Worm (Caenorhabditis elegans): ENCODE results near the gene cytb-5.1.
"Not testable (repeated sequence)": the region's sequence is repeated elsewhere in the genome, so short reads cannot be mapped to it uniquely, and the experiment has no call there.

Gene cytb-5.1

DNA sequence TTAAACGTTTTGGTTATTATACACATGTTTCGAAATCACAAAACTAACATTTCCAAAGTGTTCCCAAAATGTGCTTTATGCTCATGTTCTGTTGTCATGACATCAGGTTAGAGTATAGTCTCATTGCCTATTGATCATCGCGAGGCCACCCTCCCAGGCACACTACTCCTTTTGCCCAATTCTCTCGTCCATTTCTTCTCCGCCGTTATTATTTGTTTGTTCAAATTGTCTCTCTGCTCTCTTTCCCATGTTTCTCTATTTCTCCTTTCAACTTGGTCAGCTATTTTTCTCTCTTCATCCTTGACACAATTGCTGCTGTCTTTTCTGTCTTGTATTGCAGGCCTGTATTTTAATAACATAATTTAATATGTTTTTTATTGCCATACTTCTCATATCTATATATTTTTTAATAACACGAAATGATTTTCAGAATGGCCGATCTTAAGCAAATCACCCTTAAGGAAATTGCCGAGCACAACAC, at the start of gene cytb-5.1:
Gene cytb-5.1, plus strand, starts transcription at position 431 of the 481 bp plus-strand sequence.
- TF ChIP-seq W03F9.2 (tag; optimal IDR thresholded peaks at IDR 0.05) (no peak), him-1 (tag; optimal IDR thresholded peaks at IDR 0.05) (no peak), dao-5 (tag; optimal IDR thresholded peaks at IDR 0.05) (no peak)

DNA sequence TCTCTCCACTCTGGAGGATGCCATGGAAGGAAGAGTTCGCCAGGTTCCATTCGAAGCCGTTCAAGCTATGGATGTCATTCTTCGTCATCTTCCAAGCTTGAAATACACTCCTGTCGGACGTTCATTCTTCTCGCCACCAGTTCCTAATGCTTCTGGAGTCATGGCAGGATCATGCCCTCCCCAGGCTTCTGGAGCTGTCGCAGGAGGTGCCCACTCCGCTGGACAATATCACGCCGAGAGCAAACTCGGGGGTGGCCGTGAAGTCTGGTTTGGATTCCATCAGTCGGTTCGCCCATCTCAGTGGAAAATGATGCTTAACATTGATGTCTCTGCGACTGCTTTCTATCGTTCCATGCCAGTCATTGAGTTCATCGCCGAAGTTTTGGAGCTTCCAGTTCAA, 49.4 kb upstream of the cytb-5.1 start:
- TF ChIP-seq him-1 (tag; optimal IDR thresholded peaks at IDR 0.05) (no peak), dao-5 (tag; optimal IDR thresholded peaks at IDR 0.05) (no peak), W03F9.2 (tag; optimal IDR thresholded peaks at IDR 0.05) (no peak)

DNA sequence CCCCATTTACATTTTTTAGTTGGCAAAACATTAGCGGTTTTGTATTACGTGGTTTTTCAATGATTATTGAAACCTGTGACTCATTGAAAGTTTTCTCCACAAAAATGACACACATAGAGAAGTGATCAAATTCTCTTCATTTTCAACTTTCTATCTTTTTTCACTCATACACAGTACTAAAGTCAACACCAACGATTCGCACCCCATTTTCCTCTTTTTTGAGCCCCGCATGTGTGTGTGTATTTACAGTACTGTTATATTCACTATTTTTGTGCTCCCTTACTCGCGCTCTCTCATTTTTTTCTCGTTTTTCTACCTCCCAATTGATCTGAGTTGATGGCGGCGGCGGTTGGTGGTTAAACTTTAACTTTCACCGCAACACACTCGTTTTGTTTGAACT, 43.3 kb upstream of the cytb-5.1 start:
- TF ChIP-seq dao-5 (tag; optimal IDR thresholded peaks at IDR 0.05): no peak
- no peak for TF ChIP-seq him-1 (tag; optimal IDR thresholded peaks at IDR 0.05)
- no peak for TF ChIP-seq W03F9.2 (tag; optimal IDR thresholded peaks at IDR 0.05)

DNA sequence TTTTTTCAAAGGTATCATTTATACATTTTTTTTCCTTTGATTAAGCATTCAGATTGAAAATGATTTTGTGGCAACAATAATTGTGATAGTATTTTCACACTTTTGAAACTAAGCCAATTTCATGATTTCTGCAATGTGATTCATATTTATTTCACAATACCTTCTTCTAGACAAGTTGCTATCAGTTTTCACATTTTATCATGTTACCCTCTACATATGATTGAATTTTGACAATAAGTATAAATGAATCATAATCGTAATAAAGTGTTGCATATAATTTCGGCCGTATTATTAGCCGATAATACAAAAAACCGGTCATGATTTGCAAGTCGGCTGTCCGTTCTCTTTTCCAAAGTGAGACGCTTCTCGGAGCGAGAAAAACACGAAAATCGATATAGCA, 42.3 kb upstream of the cytb-5.1 start:
- TF ChIP-seq dao-5 (tag; optimal IDR thresholded peaks at IDR 0.05): no peak
- no peak for TF ChIP-seq W03F9.2 (tag; optimal IDR thresholded peaks at IDR 0.05)
- TF ChIP-seq him-1 (tag; optimal IDR thresholded peaks at IDR 0.05): no peak

DNA sequence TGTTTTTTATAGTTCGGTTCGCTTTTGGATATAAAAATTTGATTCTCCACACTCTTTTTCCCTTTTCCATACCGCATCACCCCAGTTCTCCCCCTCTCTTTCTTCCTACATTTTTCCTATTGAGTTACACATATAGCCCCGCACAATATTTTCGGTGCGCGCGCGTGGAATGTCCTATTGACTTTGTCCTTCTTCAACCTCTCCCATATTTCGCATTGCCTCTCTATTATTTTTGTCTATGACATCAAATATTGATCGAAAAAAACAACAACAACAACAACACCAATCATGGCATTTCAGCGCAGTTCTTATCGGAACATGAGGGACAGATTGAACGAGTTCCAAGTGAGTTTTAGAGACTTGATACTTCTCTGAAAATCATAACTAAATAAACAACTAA, 41.9 kb upstream of the cytb-5.1 start, which contains the start of gene syx-2:
Gene syx-2, plus strand, starts transcription at position 301 of the 400 bp plus-strand sequence.
- no peak for TF ChIP-seq W03F9.2 (tag; optimal IDR thresholded peaks at IDR 0.05)

DNA sequence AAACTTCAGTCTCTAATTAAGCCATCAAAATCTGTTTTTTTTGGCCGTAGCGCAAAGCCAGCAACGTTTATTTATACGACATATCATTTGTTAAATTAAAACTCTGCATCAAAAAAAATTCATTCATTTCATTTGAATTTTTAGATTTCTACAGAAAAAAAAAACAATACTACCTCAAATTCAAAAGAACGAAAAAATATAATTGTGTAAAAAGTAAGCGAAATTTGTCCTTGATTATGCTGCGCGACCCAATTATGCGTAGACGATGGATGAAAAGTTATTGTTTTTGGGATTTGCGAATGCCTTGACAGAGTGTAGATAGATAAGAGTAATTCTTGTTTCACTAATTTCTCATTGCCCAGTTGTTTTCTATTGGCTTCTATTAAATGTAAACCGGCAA, 38.5 kb upstream of the cytb-5.1 start, which contains the start of gene F48F7.3:
Gene F48F7.3, plus strand, starts transcription at position 301 of the 400 bp plus-strand sequence.
- TF ChIP-seq dao-5 (tag; optimal IDR thresholded peaks at IDR 0.05) (no peak), him-1 (tag; optimal IDR thresholded peaks at IDR 0.05) (no peak), W03F9.2 (tag; optimal IDR thresholded peaks at IDR 0.05) (no peak)

DNA sequence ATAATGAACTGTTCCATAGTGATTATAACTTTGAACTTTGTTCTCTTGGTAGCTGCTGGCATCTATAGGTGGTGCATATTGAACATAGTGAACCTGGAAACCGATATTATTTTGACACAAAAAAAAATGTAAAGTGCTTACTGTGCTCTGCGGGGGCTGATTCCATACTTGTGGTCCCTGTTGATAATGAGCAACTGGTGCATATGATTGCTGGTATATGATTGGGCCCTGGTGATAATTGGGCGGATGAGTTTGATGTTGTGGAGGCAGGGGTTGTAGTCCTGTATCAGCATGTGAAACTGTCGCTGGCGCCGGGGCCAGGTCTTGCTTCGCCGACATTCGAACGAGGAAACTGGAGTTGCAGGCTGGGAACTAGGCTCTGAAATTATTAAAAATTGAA, 33.4 kb upstream of the cytb-5.1 start, which contains the start of gene pqn-39:
Gene pqn-39, minus strand, starts transcription at position 385 of the 400 bp plus-strand sequence.
- TF ChIP-seq him-1 (tag; optimal IDR thresholded peaks at IDR 0.05): no peak
- TF ChIP-seq dao-5 (tag; optimal IDR thresholded peaks at IDR 0.05): no peak
- TF ChIP-seq W03F9.2 (tag; optimal IDR thresholded peaks at IDR 0.05): no peak

DNA sequence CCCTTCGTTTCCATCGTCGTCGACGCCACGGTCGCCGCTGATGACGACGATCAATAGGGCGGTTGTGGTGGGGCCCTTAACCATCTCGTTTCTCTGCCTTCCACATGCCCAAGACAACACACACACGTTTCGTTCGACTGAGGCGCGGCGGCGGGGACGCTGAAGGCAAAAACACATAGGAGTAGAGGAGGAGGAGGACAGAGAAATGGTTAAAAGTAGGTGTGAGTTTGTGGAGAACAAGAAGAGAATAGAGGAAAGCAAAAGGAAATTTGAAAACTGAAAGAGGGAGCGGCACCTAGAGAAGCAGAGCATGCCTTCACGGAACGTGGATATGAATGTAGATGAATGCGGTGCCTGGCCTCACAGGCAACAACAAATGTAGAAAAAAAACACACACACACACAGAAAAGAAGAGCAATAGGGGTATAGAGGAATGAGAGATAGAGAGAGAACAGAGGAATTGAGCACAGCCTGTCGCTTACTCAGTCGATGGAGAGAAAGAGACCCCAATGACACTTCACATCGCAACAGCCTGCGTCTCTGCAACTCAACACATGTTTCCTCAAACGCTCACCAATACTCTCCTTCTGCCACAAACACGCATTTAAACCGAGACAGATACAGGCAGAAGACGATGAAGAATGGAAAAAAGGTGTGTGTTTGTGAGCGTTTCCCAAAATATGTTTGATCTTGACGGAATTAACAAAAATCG, 32.3 kb upstream of the cytb-5.1 start:
- peak; percentile 86 for TF ChIP-seq him-1 (tag; optimal IDR thresholded peaks at IDR 0.05)
- TF ChIP-seq dao-5 (tag; optimal IDR thresholded peaks at IDR 0.05): no peak
- peak; percentile 57 for TF ChIP-seq W03F9.2 (tag; optimal IDR thresholded peaks at IDR 0.05)

DNA sequence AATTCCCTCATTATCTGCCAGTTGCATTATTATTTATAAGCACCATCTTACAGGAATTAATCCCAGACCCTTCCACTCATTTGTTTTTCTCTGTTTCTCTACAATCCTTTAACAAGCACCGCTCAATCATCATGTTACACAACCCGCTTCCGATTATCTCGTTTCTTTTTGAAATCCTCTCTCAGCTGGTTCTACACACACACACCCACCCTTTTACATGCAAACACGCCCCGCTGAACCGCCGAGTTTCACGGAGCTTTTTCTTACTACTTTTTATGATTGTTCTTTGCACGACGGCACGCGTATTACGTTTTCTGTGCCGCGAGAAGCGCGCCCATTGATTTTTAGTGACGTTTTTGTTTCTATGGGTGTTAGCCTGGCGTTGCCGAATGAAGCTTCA, 28.0 kb upstream of the cytb-5.1 start:
- TF ChIP-seq him-1 (tag; optimal IDR thresholded peaks at IDR 0.05) (no peak), dao-5 (tag; optimal IDR thresholded peaks at IDR 0.05) (no peak), W03F9.2 (tag; optimal IDR thresholded peaks at IDR 0.05) (no peak)

DNA sequence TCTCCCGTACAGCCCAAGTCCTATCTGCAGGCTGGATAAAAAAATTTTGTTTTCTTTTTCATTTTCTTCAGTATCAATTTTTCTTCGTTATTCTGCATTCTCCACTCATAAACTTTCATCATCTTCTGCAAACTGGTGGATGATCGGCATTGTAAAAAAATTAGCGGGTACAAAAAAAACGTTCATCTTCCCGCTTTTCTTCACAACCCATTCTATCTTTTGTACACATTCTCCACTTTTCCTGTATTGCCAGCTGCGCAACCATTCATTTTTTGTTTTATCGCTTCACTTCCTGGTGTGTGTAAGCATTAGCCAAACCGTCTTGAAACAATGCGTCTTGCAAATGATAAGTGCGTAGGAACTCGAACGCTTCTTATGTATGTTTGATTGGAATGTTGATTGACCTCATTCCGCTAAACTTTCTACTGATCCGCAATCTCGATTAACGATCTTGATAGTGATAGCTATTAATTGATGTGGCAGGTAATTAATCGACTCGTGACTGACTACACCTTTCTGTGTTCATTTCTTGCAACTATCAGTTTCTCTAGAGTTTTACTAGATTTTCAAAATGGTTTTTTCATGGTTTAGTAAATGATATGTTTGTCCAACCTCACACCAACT, 27.2 kb upstream of the cytb-5.1 start:
- TF ChIP-seq dao-5 (tag; optimal IDR thresholded peaks at IDR 0.05) (no peak), W03F9.2 (tag; optimal IDR thresholded peaks at IDR 0.05) (no peak), him-1 (tag; optimal IDR thresholded peaks at IDR 0.05) (no peak)

DNA sequence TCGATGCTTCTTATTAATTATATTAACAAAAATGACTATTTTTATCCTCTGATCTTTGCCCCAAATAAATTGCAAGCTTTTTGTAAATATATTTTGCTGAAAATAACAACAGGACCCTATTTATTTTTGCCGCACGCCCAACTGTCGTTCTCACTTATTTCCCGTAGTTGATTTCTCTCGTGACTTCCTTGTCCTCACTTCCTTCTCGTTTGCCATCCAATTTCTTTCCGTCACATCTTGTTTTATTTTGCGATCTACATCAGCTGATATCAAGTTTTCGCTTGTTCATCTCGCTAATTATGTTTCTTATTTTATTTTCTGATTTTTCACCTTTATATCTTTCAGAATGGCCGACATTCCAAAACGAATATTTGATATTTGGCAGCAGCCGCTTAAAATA, 26.4 kb upstream of the cytb-5.1 start, which contains the start of gene F48F7.5:
Gene F48F7.5, plus strand, starts transcription at position 340 of the 400 bp plus-strand sequence.
- TF ChIP-seq dao-5 (tag; optimal IDR thresholded peaks at IDR 0.05): no peak
- TF ChIP-seq him-1 (tag; optimal IDR thresholded peaks at IDR 0.05): no peak
- no peak for TF ChIP-seq W03F9.2 (tag; optimal IDR thresholded peaks at IDR 0.05)

DNA sequence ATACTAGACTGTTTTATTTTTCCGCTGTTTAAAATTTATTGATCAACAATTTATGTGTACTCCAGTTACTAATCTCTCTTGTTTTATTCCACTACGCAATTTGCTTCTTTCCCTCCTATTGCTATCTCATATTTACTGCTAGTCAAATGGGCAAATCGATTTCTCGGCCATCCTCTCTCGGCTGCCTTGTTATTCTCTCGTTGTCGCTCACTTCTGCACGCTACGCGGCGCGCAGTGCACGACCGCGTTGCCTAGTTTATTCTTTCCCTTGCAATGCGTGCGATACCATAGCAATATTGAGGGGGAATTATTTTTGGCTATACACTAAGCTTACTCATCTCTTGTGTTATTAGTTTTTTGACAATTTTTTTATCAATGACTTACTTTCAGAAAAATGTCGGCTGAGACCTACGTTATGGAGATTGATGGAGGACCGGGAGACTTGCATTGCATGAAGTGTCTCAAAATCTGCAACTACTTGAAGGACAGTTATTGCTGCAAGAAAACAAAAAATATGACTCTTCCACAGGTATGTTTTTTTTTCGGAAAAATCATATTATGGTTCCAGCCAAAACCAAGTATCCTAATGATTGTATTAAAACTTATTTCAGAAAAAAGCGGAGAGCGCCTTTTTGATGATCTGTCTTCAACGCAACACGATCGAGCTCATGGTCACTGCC, 24.1 kb upstream of the cytb-5.1 start, which contains the start of gene F48F7.6:
Gene F48F7.6, plus strand, starts transcription at position 391 of the 680 bp plus-strand sequence.
- no peak for TF ChIP-seq W03F9.2 (tag; optimal IDR thresholded peaks at IDR 0.05)
- TF ChIP-seq him-1 (tag; optimal IDR thresholded peaks at IDR 0.05): peak; percentile 53

DNA sequence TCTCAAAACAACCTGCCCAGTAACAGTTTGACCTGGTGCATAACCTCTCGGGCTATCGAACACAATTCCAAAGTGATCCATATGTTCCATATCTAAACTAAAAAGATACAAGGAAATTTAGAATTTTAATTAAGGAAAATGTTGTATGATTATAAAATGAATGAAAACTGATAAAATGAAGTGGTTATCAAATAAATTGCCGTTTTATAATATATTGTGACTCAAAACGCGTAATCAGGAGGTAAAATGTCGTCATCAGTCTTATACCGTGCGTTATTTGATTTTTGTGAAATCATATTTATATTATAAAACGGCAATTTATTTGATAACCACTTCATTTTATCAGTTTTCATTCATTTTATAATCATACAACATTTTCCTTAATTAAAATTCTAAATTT, 21.3 kb upstream of the cytb-5.1 start, which contains the start of gene arrd-24:
Gene arrd-24, minus strand, starts transcription at position 101 of the 400 bp plus-strand sequence.
- TF ChIP-seq W03F9.2, dao-5, him-1 (tag; optimal IDR thresholded peaks at IDR 0.05): not testable (repeated sequence)

All from whole organism, L4/young adult.